Worm (Caenorhabditis elegans): Measurements from ENCODE around the gene Y52E8A.2.

The Y52E8A.2 gene

DNA sequence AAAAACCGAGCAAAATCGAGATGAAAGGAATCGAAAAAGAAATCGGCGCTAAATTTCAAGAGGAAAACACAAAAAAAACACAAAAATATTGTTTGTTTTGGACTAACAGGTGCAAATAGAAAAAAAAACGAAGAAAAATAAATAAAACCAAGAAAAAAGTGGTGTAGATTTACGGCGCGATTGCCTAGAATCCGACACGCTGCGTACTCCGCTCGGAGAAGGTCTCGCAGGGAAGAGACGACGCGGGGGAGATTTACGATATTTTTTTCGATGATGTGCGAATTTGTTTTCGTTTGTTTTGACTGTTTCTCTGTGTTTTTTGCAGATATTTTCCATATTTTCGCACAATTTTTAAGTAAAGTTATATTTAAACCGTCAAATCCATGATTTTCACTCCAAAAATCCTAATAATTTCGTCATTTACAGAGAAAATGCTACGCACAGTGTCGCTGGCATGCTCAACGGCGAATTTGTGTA, 21.4 kb upstream of the Y52E8A.2 start, which contains the start of gene sco-1 (continued):
- TF ChIP-seq dpff-1 (tag; optimal IDR thresholded peaks at IDR 0.05) (no peak), mxl-1 (tag; optimal IDR thresholded peaks at IDR 0.05) (no peak), attf-5 (GFP tag; optimal IDR thresholded peaks at IDR 0.05) (peak; percentile 89), lin-54 (GFP tag; optimal IDR thresholded peaks at IDR 0.05) (peak; percentile 80), lsl-1 (GFP tag; optimal IDR thresholded peaks at IDR 0.05) (peak; percentile 79), efl-1 (GFP tag; optimal IDR thresholded peaks at IDR 0.05) (peak; percentile 59), unc-62 (GFP tag; optimal IDR thresholded peaks at IDR 0.05) (no peak), F57C9.4 (tag; optimal IDR thresholded peaks at IDR 0.05) (no peak), fkh-3 (tag; optimal IDR thresholded peaks at IDR 0.05) (no peak), hlh-12 (tag; optimal IDR thresholded peaks at IDR 0.05) (no peak), madf-10 (tag; optimal IDR thresholded peaks at IDR 0.05) (peak; percentile 75), madf-3 (GFP tag; IDR thresholded peaks at IDR 0.05) (peak; percentile 90), Y56A3A.18 (GFP tag; IDR thresholded peaks at IDR 0.05) (0 out of 2 replicates have a peak, but pooled peaks have one; percentile 79), lin-40 (tag; optimal IDR thresholded peaks at IDR 0.05) (peak; percentile 93), zim-3 (tag; optimal IDR thresholded peaks at IDR 0.05) (peak; percentile 54), ceh-100 (GFP tag; IDR thresholded peaks at IDR 0.05) (peak; percentile 75), ztf-25 (GFP tag; IDR thresholded peaks at IDR 0.05) (peak; percentile 84), cebp-2 (GFP tag; IDR thresholded peaks at IDR 0.05) (no peak), snpc-4 (GFP tag; optimal IDR thresholded peaks at IDR 0.05) (peak; percentile 35), snpc-4 (tag; optimal IDR thresholded peaks at IDR 0.05) (peak in 3 of 4 experiments; percentile 49 to 68 (median 54)), lsy-27 (tag; optimal IDR thresholded peaks at IDR 0.05; ENCODE audit: borderline replicate concordance, insufficient read depth) (no peak), cebp-1 (GFP tag; IDR thresholded peaks at IDR 0.05) (peak; percentile 70), cebp-1 (tag; optimal IDR thresholded peaks at IDR 0.05) (peak; percentile 84), mel-28 (tag; optimal IDR thresholded peaks at IDR 0.05; ENCODE audit: borderline replicate concordance) (no peak), F57A8.1 (GFP tag; optimal IDR thresholded peaks at IDR 0.05) (no peak), nhr-120 (GFP tag; IDR thresholded peaks at IDR 0.05) (no peak), F37B4.10 (GFP tag; IDR thresholded peaks at IDR 0.05) (no peak), egl-44 (GFP tag; IDR thresholded peaks at IDR 0.05) (peak; percentile 56; the same call in 1 of the 2 replicates), snpc-1.3 (tag; optimal IDR thresholded peaks at IDR 0.05; ENCODE audit: insufficient read depth) (peak; percentile 78), hsf-1 (GFP tag; IDR thresholded peaks at IDR 0.05) (peak; percentile 61; the same call in 1 of the 2 replicates), ZK185.1 (tag; optimal IDR thresholded peaks at IDR 0.05; ENCODE audit: poor library complexity, severe bottlenecking) (no peak), tlf-1 (GFP tag; optimal IDR thresholded peaks at IDR 0.05) (peak; percentile 81), let-607 (tag; optimal IDR thresholded peaks at IDR 0.05) (peak; percentile 53 to 62), bed-2 (GFP tag; IDR thresholded peaks at IDR 0.05) (peak; percentile 95), nfya-1 (tag; optimal IDR thresholded peaks at IDR 0.05; ENCODE audit: borderline replicate concordance, insufficient read depth) (no peak), C17E4.6 (GFP tag; IDR thresholded peaks at IDR 0.05) (0 out of 2 replicates have a peak, but pooled peaks have one; percentile 58), sdz-38 (tag; optimal IDR thresholded peaks at IDR 0.05) (no peak), gei-17 (GFP tag; optimal IDR thresholded peaks at IDR 0.05) (peak; percentile 56), ceh-58 (GFP tag; IDR thresholded peaks at IDR 0.05) (no peak), ceh-91 (GFP tag; IDR thresholded peaks at IDR 0.05) (peak; percentile 91), bed-1 (GFP tag; IDR thresholded peaks at IDR 0.05) (no peak), lir-1 (GFP tag; conservative IDR thresholded peaks at IDR 0.05) (peak; percentile 89), mes-4 (tag; optimal IDR thresholded peaks at IDR 0.05) (no peak), let-526 (GFP tag; IDR thresholded peaks at IDR 0.05) (peak; percentile 88), F55B11.4 (tag; optimal IDR thresholded peaks at IDR 0.05; ENCODE audit: borderline replicate concordance, insufficient read depth) (no peak), F33H1.4 (GFP tag; IDR thresholded peaks at IDR 0.05) (peak; percentile 100), lin-35 (GFP tag; optimal IDR thresholded peaks at IDR 0.05) (peak; percentile 19 to 88 (median 28)), ceh-79 (tag; optimal IDR thresholded peaks at IDR 0.05) (no peak)

Measured in whole organism, young adult.